Fruit fly (Drosophila melanogaster): ENCODE measurements around the gene CG43232.

The CG43232 gene

dm6 chr2L:6956725-6957124 lies 24.8 kb downstream of the CG43232 start, which contains the start of the genes CG13775 and CG3430 (continued):
- TF ChIP-seq Camta (GFP tag; optimal IDR thresholded peaks at IDR 0.05) (peak; percentile 25), CG11504 (tag; optimal IDR thresholded peaks at IDR 0.05) (no peak), bigmax (GFP tag; optimal IDR thresholded peaks at IDR 0.05) (peak; percentile 49), vnd (GFP tag; IDR thresholded peaks at IDR 0.05; ENCODE audit: partially characterized antibody) (peak; percentile 31; the same call in 1 of the 3 replicates), CG30403 (GFP tag; optimal IDR thresholded peaks at IDR 0.05) (peak; percentile 26), hth (optimal IDR thresholded peaks at IDR 0.05) (no peak), Jarid2 (GFP tag; optimal IDR thresholded peaks at IDR 0.05) (no peak), cad (GFP tag; optimal IDR thresholded peaks at IDR 0.05) (no peak), Neu2 (GFP tag; optimal IDR thresholded peaks at IDR 0.05; ENCODE audit: borderline replicate concordance) (no peak), BtbVII (GFP tag; optimal IDR thresholded peaks at IDR 0.05) (no peak), CG18011 (GFP tag; optimal IDR thresholded peaks at IDR 0.05) (no peak), ab (GFP tag; optimal IDR thresholded peaks at IDR 0.05) (no peak), h (optimal IDR thresholded peaks at IDR 0.05) (no peak), sima (GFP tag; optimal IDR thresholded peaks at IDR 0.05) (no peak), oc (tag; optimal IDR thresholded peaks at IDR 0.05) (no peak), TFAM (GFP tag; optimal IDR thresholded peaks at IDR 0.05) (no peak), Aef1 (GFP tag; IDR thresholded peaks at IDR 0.05) (no peak), crc (GFP tag; optimal IDR thresholded peaks at IDR 0.05) (no peak), E2f2 (GFP tag; IDR thresholded peaks at IDR 0.05) (peak; percentile 85), CG8765 (GFP tag; IDR thresholded peaks at IDR 0.05) (no peak), B-H1 (GFP tag; IDR thresholded peaks at IDR 0.05) (no peak), CG6175 (GFP tag; IDR thresholded peaks at IDR 0.05) (no peak), CG6683 (GFP tag; optimal IDR thresholded peaks at IDR 0.05) (no peak), Oaz (GFP tag; IDR thresholded peaks at IDR 0.05) (no peak), CG13775 (GFP tag; optimal IDR thresholded peaks at IDR 0.05) (peak; percentile 100), dmrt11E (tag; optimal IDR thresholded peaks at IDR 0.05) (no peak), Optix (GFP tag; IDR thresholded peaks at IDR 0.05) (no peak), CG11247 (GFP tag; IDR thresholded peaks at IDR 0.05) (peak; percentile 19; the same call in 1 of the 2 replicates), CG2129 (GFP tag; IDR thresholded peaks at IDR 0.05; ENCODE audit: partially characterized antibody) (peak; percentile 37; the same call in 1 of the 2 replicates), CG14050 (GFP tag; IDR thresholded peaks at IDR 0.05) (no peak), Blimp-1 (GFP tag; optimal IDR thresholded peaks at IDR 0.05) (no peak), shn (GFP tag; optimal IDR thresholded peaks at IDR 0.05) (peak; percentile 33), CG3847 (GFP tag; IDR thresholded peaks at IDR 0.05) (peak; percentile 24; the same call in 1 of the 2 replicates), CG6765 (GFP tag; optimal IDR thresholded peaks at IDR 0.05) (peak; percentile 33), kah (GFP tag; optimal IDR thresholded peaks at IDR 0.05) (no peak), corto (GFP tag; optimal IDR thresholded peaks at IDR 0.05) (no peak), tx (GFP tag; optimal IDR thresholded peaks at IDR 0.05) (no peak), wor (GFP tag; IDR thresholded peaks at IDR 0.05) (no peak), Dref (GFP tag; IDR thresholded peaks at IDR 0.05) (peak; percentile 81), Side (GFP tag; optimal IDR thresholded peaks at IDR 0.05) (no peak), Eip74EF (GFP tag; optimal IDR thresholded peaks at IDR 0.05) (no peak), CG7357 (GFP tag; IDR thresholded peaks at IDR 0.05) (no peak), CG32772 (GFP tag; IDR thresholded peaks at IDR 0.05) (0 out of 2 replicates have a peak, but pooled peaks have one; percentile 6), CG8359 (GFP tag; optimal IDR thresholded peaks at IDR 0.05; ENCODE audit: borderline replicate concordance) (no peak), CG4424 (GFP tag; optimal IDR thresholded peaks at IDR 0.05) (peak; percentile 37), otp (GFP tag; IDR thresholded peaks at IDR 0.05) (no peak), CG1647 (GFP tag; optimal IDR thresholded peaks at IDR 0.05) (no peak), CG6272 (GFP tag; IDR thresholded peaks at IDR 0.05) (0 out of 2 replicates have a peak, but pooled peaks have one; percentile 15), trh (GFP tag; optimal IDR thresholded peaks at IDR 0.05) (no peak), CG6689 (GFP tag; IDR thresholded peaks at IDR 0.05) (no peak), CG17385 (GFP tag; optimal IDR thresholded peaks at IDR 0.05) (peak; percentile 39), Ets97D (GFP tag; optimal IDR thresholded peaks at IDR 0.05) (peak; percentile 93), Sin3A (optimal IDR thresholded peaks at IDR 0.05) (peak; percentile 43)
